Fruit fly (Drosophila melanogaster): ENCODE results near the gene CG10317.

dm6 chr3R:16374101-16374500 is 3.8 kb upstream of the CG10317 start:
- no peak for TF ChIP-seq Ets98B (GFP tag; IDR thresholded peaks at IDR 0.05)
- no peak for TF ChIP-seq CG34367 (tag; optimal IDR thresholded peaks at IDR 0.05)
- TF ChIP-seq EcR (GFP tag; optimal IDR thresholded peaks at IDR 0.05) = no peak
- no peak for TF ChIP-seq CG8159 (tag; optimal IDR thresholded peaks at IDR 0.05)
- TF ChIP-seq CG4496 (GFP tag; IDR thresholded peaks at IDR 0.05) = no peak
- TF ChIP-seq CG15710 (tag; optimal IDR thresholded peaks at IDR 0.05) = no peak
- no peak for TF ChIP-seq rn (GFP tag; IDR thresholded peaks at IDR 0.05)
- no peak for TF ChIP-seq CG10348 (GFP tag; IDR thresholded peaks at IDR 0.05)
- TF ChIP-seq CG8301 (tag; optimal IDR thresholded peaks at IDR 0.05) = no peak

Data from whole organism, pupa.